Worm (Caenorhabditis elegans) whole organism, L4/young adult: Measurements from ENCODE around the gene cpr-6.
A peak's percentile ranks its signal among the peaks of the same experiment; 100 is the strongest.

ENCODE experiments used
- W03F9.2 ChIP-seq: fragments of 150-350 bp; optimal IDR thresholded peaks from 2 replicates; lab custom pipeline; 2014; ENCODE audit warnings: missing biosample characterization, missing genetic modification characterization
- dao-5 ChIP-seq: sonication (generic microtip); optimal IDR thresholded peaks from 2 replicates; lab custom pipeline; 2016; ENCODE audit warnings: missing genotype, missing genetic modification characterization, moderate library complexity, missing compliant biosample characterization
- him-1 ChIP-seq: sonication (generic microtip); optimal IDR thresholded peaks from 2 replicates; lab custom pipeline; 2016; ENCODE audit warnings: missing genotype, missing genetic modification reagents, missing genetic modification characterization, missing compliant biosample characterization

The cpr-6 gene

ce11 chrX:6606991-6607390 is at the start of gene cpr-6:
cpr-6 (plus strand) TSS chrX:6607207.
- TF ChIP-seq dao-5 (tag; lab: Kevin White, UChicago) (no peak), him-1 (tag; lab: Kevin White, UChicago) (no peak), W03F9.2 (tag; lab: Kevin White, UChicago) (no peak)

DNA sequence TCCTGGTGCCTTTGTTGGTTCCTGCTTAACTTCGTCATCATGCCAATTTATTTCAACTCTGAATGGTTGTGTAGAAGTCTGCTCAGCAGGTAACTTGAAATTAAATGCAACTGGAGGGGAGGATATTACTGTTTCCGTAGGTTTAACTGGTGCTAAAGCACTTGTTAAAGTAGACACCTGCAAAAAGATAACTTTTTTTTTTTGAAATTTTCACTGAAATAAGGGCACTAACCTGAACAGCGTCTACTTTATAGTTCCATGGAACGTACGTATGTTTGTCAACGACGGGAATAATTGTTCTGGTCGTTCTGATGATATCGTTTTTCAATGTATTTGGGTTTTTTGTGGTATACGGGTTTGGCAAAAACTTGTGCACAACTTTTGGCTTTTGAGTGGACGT is 46.5 kb upstream of the cpr-6 start:
- TF ChIP-seq him-1 (tag; lab: Kevin White, UChicago) (no peak), dao-5 (tag; lab: Kevin White, UChicago) (no peak), W03F9.2 (tag; lab: Kevin White, UChicago) (no peak)

ce11 chrX:6562378-6562856 is 44.6 kb upstream of the cpr-6 start, which contains the start of gene aaim-1:
aaim-1 (minus strand) TSS chrX:6562428.
- TF ChIP-seq him-1 (tag; lab: Kevin White, UChicago) (no peak), W03F9.2 (tag; lab: Kevin White, UChicago) (no peak), dao-5 (tag; lab: Kevin White, UChicago) (no peak)

DNA sequence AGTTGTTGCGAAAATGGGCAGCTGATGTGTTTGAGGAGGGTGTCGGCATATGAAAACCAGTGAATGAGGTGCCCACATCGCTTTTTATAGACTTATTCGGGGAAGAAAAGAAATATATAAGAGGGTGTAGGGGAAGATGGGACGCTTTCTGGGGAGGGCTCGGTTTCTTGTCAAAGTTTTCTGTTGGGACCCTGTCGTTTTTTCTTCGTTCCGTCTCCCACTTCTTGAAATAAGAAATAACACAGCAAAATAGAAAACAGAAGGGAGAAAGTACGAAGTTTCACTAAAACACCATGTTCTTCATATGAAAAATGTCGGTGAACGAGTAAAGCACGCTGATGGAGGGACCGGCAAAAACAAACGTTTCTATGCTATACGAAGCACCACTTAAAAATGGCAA is 37.4 kb upstream of the cpr-6 start, which contains the start of gene dop-3:
TSS of gene dop-3 (minus strand) at position 101 of the 400 bp plus-strand sequence.
- TF ChIP-seq W03F9.2 (tag; lab: Kevin White, UChicago), result no peak
- TF ChIP-seq him-1 (tag; lab: Kevin White, UChicago), result no peak
- no peak for TF ChIP-seq dao-5 (tag; lab: Kevin White, UChicago)

ce11 chrX:6572987-6573386 is 34.0 kb upstream of the cpr-6 start:
- TF ChIP-seq W03F9.2 (tag; lab: Kevin White, UChicago) (no peak), dao-5 (tag; lab: Kevin White, UChicago) (no peak)

- TF ChIP-seq dao-5 (tag; lab: Kevin White, UChicago) (no peak), him-1 (tag; lab: Kevin White, UChicago) (no peak), W03F9.2 (tag; lab: Kevin White, UChicago) (no peak)
These were observed 31.0 kb upstream of the cpr-6 start for ce11 chrX:6575992-6576391.

DNA sequence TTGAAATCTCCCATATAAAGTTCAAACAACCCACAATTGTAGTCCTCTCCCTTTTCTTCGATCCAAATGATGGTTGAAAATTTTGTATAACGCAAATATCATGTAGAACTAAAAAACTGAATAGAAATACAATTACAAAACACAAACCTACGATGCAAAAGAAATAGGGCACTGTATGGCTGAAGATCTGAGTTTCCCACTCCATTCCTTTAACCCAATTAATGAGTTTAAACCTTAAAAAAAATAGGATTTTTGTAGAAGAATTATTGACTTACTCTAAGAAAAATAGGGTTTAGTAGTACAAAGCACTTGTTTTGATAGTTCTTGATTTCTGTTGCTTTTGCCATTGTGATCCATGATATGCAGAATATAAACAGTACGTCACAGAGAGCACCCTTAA is 23.6 kb upstream of the cpr-6 start:
- TF ChIP-seq W03F9.2 (tag; lab: Kevin White, UChicago) (no peak), him-1 (tag; lab: Kevin White, UChicago) (no peak)

DNA sequence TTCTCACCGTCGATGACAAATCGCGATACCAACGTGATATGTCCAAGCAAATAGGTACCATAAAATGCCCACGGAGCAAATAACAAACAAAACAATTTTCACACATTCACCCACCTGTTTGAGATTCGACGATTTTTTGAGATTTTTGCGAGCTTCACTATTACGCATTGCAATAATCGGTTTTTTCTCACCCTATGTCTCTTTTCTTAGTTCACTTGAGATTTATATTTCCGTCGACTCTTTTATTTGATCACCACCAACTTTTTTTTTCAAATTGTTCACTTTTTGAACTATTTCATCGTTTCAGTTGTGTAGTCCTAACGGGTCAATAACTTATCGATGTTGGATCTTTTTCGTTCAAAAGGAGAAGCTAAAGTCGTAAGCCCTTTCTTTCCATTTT is 18.5 kb upstream of the cpr-6 start, which contains the start of gene fbxl-4:
TSS of gene fbxl-4 (plus strand) at position 301 of the 400 bp plus-strand sequence.
- no peak for TF ChIP-seq W03F9.2 (tag; lab: Kevin White, UChicago)
- no peak for TF ChIP-seq him-1 (tag; lab: Kevin White, UChicago)
- TF ChIP-seq dao-5 (tag; lab: Kevin White, UChicago), result no peak

DNA sequence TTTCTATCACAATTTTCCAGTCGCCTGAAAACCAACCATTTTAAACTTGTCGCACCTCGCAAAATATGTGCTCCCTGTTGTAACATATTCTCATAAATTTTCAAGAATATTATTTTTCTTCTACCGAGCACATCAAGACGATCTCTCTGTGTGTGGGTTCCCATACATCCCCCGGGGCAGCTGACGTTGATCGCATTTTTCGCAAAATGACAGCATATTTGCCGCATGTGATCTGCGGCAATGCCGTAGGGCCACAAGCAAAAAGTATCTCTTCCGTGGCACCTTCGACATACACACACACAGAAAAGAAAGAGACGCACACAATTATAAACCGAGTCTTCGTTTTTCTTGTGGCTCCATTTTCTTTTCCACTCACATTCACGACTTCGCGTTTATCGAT is 15.3 kb upstream of the cpr-6 start:
- no peak for TF ChIP-seq dao-5 (tag; lab: Kevin White, UChicago)
- no peak for TF ChIP-seq W03F9.2 (tag; lab: Kevin White, UChicago)
- no peak for TF ChIP-seq him-1 (tag; lab: Kevin White, UChicago)

DNA sequence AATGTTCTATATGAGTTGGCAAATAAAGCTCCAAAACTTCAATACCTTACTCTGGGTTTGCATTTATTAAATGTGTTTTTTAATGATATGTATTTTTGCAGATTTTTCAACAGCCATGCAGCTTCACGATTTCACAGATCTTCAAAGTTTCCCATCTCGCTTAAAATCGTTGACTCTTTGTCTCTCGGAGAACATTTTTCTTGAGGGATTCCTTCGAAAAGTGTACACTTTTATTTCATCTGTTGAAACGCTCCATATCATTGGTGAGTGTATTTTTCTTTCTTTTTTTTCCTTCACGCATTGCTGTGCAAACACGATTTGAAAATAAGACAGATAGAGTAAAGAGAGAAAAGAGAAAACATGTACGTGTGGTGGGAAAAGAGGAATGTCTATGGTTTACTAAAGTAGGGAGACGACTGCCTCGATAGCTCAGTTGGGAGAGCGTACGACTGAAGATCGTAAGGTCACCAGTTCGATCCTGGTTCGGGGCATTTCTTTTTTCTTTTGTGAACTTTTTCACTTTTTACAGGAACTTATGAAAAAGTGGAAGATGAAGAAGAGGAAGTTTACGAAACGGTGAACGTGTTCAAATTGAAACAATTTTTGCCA is 13.7 kb upstream of the cpr-6 start:
- peak; percentile 77 for TF ChIP-seq dao-5 (tag; lab: Kevin White, UChicago)
- TF ChIP-seq him-1 (tag; lab: Kevin White, UChicago), result peak; percentile 63
- peak; percentile 75 for TF ChIP-seq W03F9.2 (tag; lab: Kevin White, UChicago)

DNA sequence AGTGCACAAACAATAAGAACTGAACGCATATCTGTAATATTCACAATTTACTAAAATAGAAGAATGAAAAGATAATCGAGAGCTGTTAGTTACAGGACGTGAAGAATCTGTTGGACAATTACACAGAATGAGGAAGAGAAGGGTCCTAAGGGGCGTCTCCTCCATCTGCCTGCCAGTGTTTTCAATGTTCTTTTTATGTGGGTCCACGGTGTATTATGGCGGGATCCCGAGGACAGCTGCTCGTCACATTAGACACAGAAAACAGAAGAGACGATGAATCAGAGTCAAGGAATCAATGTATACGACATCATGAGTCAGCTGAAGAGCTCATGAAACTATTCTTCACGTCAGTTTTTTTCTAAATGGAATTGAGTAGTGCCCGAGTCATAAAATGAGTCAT is 9.9 kb upstream of the cpr-6 start, which contains the start of gene ttr-6:
TSS of gene ttr-6 (minus strand) at position 33 of the 400 bp plus-strand sequence.
- TF ChIP-seq dao-5 (tag; lab: Kevin White, UChicago) (no peak), W03F9.2 (tag; lab: Kevin White, UChicago) (no peak), him-1 (tag; lab: Kevin White, UChicago) (no peak)

- TF ChIP-seq him-1 (tag; lab: Kevin White, UChicago), result no peak
- TF ChIP-seq dao-5 (tag; lab: Kevin White, UChicago), result no peak
- TF ChIP-seq W03F9.2 (tag; lab: Kevin White, UChicago), result no peak
These were observed 8.3 kb upstream of the cpr-6 start, which contains the start of gene hic-1 for ce11 chrX:6598732-6599131. hic-1 (minus strand) TSS chrX:6598832.

- no peak for TF ChIP-seq W03F9.2 (tag; lab: Kevin White, UChicago)
- no peak for TF ChIP-seq dao-5 (tag; lab: Kevin White, UChicago)
These were observed 5.0 kb upstream of the cpr-6 start for ce11 chrX:6601967-6602366.

ce11 chrX:6603098-6603497 is 3.9 kb upstream of the cpr-6 start, which contains the start of gene F23G4.1:
F23G4.1 (minus strand) TSS chrX:6603198.
- no peak for TF ChIP-seq him-1 (tag; lab: Kevin White, UChicago)
- TF ChIP-seq dao-5 (tag; lab: Kevin White, UChicago), result no peak
- TF ChIP-seq W03F9.2 (tag; lab: Kevin White, UChicago), result no peak
